Worm (Caenorhabditis elegans) whole organism, L3 larva: Measurements from ENCODE around the gene lrx-1.

Experiments used
- R02D3.7 ChIP-seq: fragments of 150-350 bp; optimal IDR thresholded peaks from 2 replicates; lab custom pipeline; 2014; ENCODE audit warnings: missing biosample characterization, missing genetic modification characterization
- ZK546.5 ChIP-seq: sonication (generic microtip); optimal IDR thresholded peaks from 2 replicates; lab custom pipeline; 2017; ENCODE audit warnings: missing biosample characterization, missing genetic modification characterization
- aly-2 ChIP-seq: fragments of 150-350 bp; optimal IDR thresholded peaks from 2 replicates; lab custom pipeline; 2014; ENCODE audit warnings: missing biosample characterization, missing genetic modification characterization
- ama-1 ChIP-seq: fragments of 150-350 bp; optimal IDR thresholded peaks from 2 replicates; lab custom pipeline; 2018
- ceh-16 ChIP-seq: sonication (generic microtip); optimal IDR thresholded peaks from 2 replicates; lab custom pipeline; 2017; ENCODE audit warnings: missing biosample characterization, missing genetic modification characterization
- ceh-28 ChIP-seq: fragments of 150-350 bp; optimal IDR thresholded peaks from 2 replicates; lab custom pipeline; 2014; ENCODE audit warnings: missing biosample characterization, missing genetic modification reagents, missing genetic modification characterization
- ceh-82 ChIP-seq: fragments of 150-350 bp; optimal IDR thresholded peaks from 2 replicates; lab custom pipeline; 2014; ENCODE audit warnings: missing biosample characterization, missing genetic modification characterization
- egl-5 ChIP-seq: fragments of 150-350 bp; optimal IDR thresholded peaks from 2 replicates; lab custom pipeline; 2017; ENCODE audit warnings: missing biosample characterization, missing genetic modification reagents, missing genetic modification characterization, inconsistent platforms
- elt-1 ChIP-seq: fragments of 150-350 bp; optimal IDR thresholded peaks from 2 replicates; lab custom pipeline; 2014; ENCODE audit warnings: missing biosample characterization, missing genetic modification characterization
- elt-2 ChIP-seq: sonication (generic microtip); optimal IDR thresholded peaks from 2 replicates; lab custom pipeline; 2016; ENCODE audit warnings: missing genetic modification reagents, mild to moderate bottlenecking, missing genetic modification characterization, missing compliant biosample characterization
- elt-3 ChIP-seq, 3 experiments: fragments of 150-350 bp in 1 of 3; sonication (generic microtip) in 2 of 3; optimal IDR thresholded peaks; 2 replicates in 2 of 3; 4 replicates in 1 of 3; lab custom pipeline; 2014 to 2017; ENCODE audit warnings: missing biosample characterization in 3 of 3, missing genetic modification characterization in 3 of 3
- eor-1 ChIP-seq, 2 experiments: fragments of 150-350 bp; optimal IDR thresholded peaks; 2 replicates each; lab custom pipeline; 2014 to 2018; ENCODE audit warnings: missing biosample characterization in 2 of 2, missing genetic modification characterization in 2 of 2
- fkh-10 ChIP-seq: sonication (generic microtip); optimal IDR thresholded peaks from 2 replicates; lab custom pipeline; 2017; ENCODE audit warnings: missing biosample characterization, missing genetic modification reagents, missing genetic modification characterization
- hmg-11 ChIP-seq: sonication (generic microtip); optimal IDR thresholded peaks from 2 replicates; lab custom pipeline; 2016; ENCODE audit warnings: missing genetic modification characterization, missing compliant biosample characterization
- jun-1 ChIP-seq: fragments of 150-350 bp; optimal IDR thresholded peaks from 2 replicates; lab custom pipeline; 2014; ENCODE audit warnings: missing biosample characterization, missing genetic modification reagents, missing genetic modification characterization
- lin-15B ChIP-seq: fragments of 150-350 bp; optimal IDR thresholded peaks from 2 replicates; lab custom pipeline; 2014; ENCODE audit warnings: missing biosample characterization, missing genetic modification characterization
- lin-39 ChIP-seq: fragments of 150-350 bp; optimal IDR thresholded peaks from 2 replicates; lab custom pipeline; 2018; ENCODE audit warnings: missing biosample characterization, missing genetic modification reagents, missing genetic modification characterization
- lsy-12 ChIP-seq: sonication (generic microtip); optimal IDR thresholded peaks from 2 replicates; lab custom pipeline; 2016; ENCODE audit warnings: mild to moderate bottlenecking, missing genetic modification characterization, missing compliant biosample characterization
- mdl-1 ChIP-seq: fragments of 150-350 bp; optimal IDR thresholded peaks from 2 replicates; lab custom pipeline; 2014; ENCODE audit warnings: missing biosample characterization, missing genetic modification characterization
- mml-1 ChIP-seq: fragments of 150-350 bp; sonication (generic microtip); optimal IDR thresholded peaks from 3 replicates; lab custom pipeline; 2014; ENCODE audit warnings: missing biosample characterization, missing genetic modification characterization
- nfya-1 ChIP-seq: sonication (generic microtip); optimal IDR thresholded peaks from 2 replicates; lab custom pipeline; 2017; ENCODE audit warnings: missing genetic modification characterization, mild to moderate bottlenecking, missing compliant biosample characterization, antibody characterized with exemption, moderate library complexity; ENCODE audit not compliant: insufficient read depth
- nhr-12 ChIP-seq: fragments of 150-350 bp; optimal IDR thresholded peaks from 2 replicates; lab custom pipeline; 2014; ENCODE audit warnings: missing biosample characterization, missing genetic modification characterization
- nhr-23 ChIP-seq: fragments of 150-350 bp; optimal IDR thresholded peaks from 2 replicates; lab custom pipeline; 2014; ENCODE audit warnings: missing biosample characterization, missing genetic modification reagents, missing genetic modification characterization
- nhr-237 ChIP-seq: fragments of 150-350 bp; optimal IDR thresholded peaks from 2 replicates; lab custom pipeline; 2014; ENCODE audit warnings: missing biosample characterization, missing genetic modification characterization
- nhr-25 ChIP-seq: sonication (generic microtip); optimal IDR thresholded peaks from 2 replicates; lab custom pipeline; 2017; ENCODE audit warnings: missing biosample characterization, missing genetic modification characterization
- nhr-28 ChIP-seq: fragments of 150-350 bp; optimal IDR thresholded peaks from 2 replicates; lab custom pipeline; 2014; ENCODE audit warnings: missing biosample characterization, missing genetic modification characterization
- nhr-43 ChIP-seq: sonication (generic microtip); optimal IDR thresholded peaks from 2 replicates; lab custom pipeline; 2016; ENCODE audit warnings: mild to moderate bottlenecking, missing genetic modification characterization, missing compliant biosample characterization; ENCODE audit not compliant: poor library complexity, severe bottlenecking
- nhr-67 ChIP-seq: fragments of 150-350 bp; optimal IDR thresholded peaks from 2 replicates; lab custom pipeline; 2014; ENCODE audit warnings: missing biosample characterization, missing genetic modification characterization
- nhr-76 ChIP-seq: fragments of 150-350 bp; sonication (generic microtip); optimal IDR thresholded peaks from 5 replicates; lab custom pipeline; 2014; ENCODE audit warnings: missing biosample characterization, missing genetic modification characterization
- nhr-77 ChIP-seq: fragments of 150-350 bp; optimal IDR thresholded peaks from 2 replicates; lab custom pipeline; 2014; ENCODE audit warnings: missing biosample characterization, missing genetic modification characterization
- pha-4 ChIP-seq: fragments of 150-350 bp; optimal IDR thresholded peaks from 2 replicates; lab custom pipeline; 2014; ENCODE audit warnings: missing biosample characterization, missing genetic modification reagents, missing genetic modification characterization
- pqm-1 ChIP-seq: fragments of 150-350 bp; optimal IDR thresholded peaks from 2 replicates; lab custom pipeline; 2017; ENCODE audit warnings: missing biosample characterization, missing genetic modification characterization, inconsistent platforms
- sea-2 ChIP-seq: fragments of 150-350 bp; sonication (generic microtip); optimal IDR thresholded peaks from 4 replicates; lab custom pipeline; 2014; ENCODE audit warnings: missing biosample characterization, missing genetic modification reagents, missing genetic modification characterization
- skn-1 ChIP-seq: fragments of 150-350 bp; optimal IDR thresholded peaks from 2 replicates; lab custom pipeline; 2014; ENCODE audit warnings: missing biosample characterization, missing genetic modification characterization
- unc-39 ChIP-seq: sonication (generic microtip); optimal IDR thresholded peaks from 4 replicates; lab custom pipeline; 2017; ENCODE audit warnings: missing biosample characterization, missing genetic modification characterization
- unc-62 ChIP-seq: fragments of 150-350 bp; sonication (generic microtip); optimal IDR thresholded peaks from 4 replicates; lab custom pipeline; 2014; ENCODE audit warnings: missing biosample characterization, missing genetic modification reagents, missing genetic modification characterization
- ztf-4 ChIP-seq: fragments of 150-350 bp; optimal IDR thresholded peaks from 2 replicates; lab custom pipeline; 2014; ENCODE audit warnings: missing biosample characterization, missing genetic modification characterization

lrx-1 gene

ce11 chrV:12291587-12291986 is 39.2 kb downstream of the lrx-1 start, which contains the start of the genes srpa-68 and srh-16 (continued):
- TF ChIP-seq eor-1 (tag; optimal IDR thresholded peaks at IDR 0.05; lab: Kevin White, UChicago): no peak
- TF ChIP-seq mdl-1 (tag; lab: Kevin White, UChicago): peak; percentile 5
- peak; percentile 58 for TF ChIP-seq egl-5 (tag; lab: Kevin White, UChicago)
- TF ChIP-seq skn-1 (tag; lab: Kevin White, UChicago): peak; percentile 65
- peak; percentile 41 for TF ChIP-seq elt-1
- peak; percentile 37 for TF ChIP-seq pqm-1 (tag; lab: Kevin White, UChicago)
- TF ChIP-seq aly-2 (tag; lab: Kevin White, UChicago): peak; percentile 4
- TF ChIP-seq fkh-10: peak; percentile 21
- no peak for TF ChIP-seq nhr-237
- peak; percentile 70 for TF ChIP-seq nhr-25 (tag; lab: Kevin White, UChicago)
- TF ChIP-seq unc-62 (GFP tag; lab: Kevin White, UChicago): no peak
- TF ChIP-seq nhr-43: peak; percentile 80

- TF ChIP-seq nhr-25 (tag; lab: Kevin White, UChicago) (peak; percentile 4), elt-3 (tag; optimal IDR thresholded peaks at IDR 0.05; lab: Kevin White, UChicago) (peak in 2 of 3 experiments; percentile 23 to 49), nhr-77 (tag; lab: Kevin White, UChicago) (no peak), lin-39 (tag; lab: Kevin White, UChicago) (no peak)
These were observed 41.7 kb downstream of the lrx-1 start for ce11 chrV:12294091-12294490.

ce11 chrV:12295015-12295414 is 42.6 kb downstream of the lrx-1 start:
- TF ChIP-seq elt-2 (tag; lab: Kevin White, UChicago) (no peak), nhr-12 (tag; lab: Kevin White, UChicago) (no peak), nhr-43 (peak; percentile 2), unc-39 (no peak), ZK546.5 (tag; lab: Kevin White, UChicago) (no peak), nhr-23 (peak; percentile 80), hmg-11 (tag; lab: Kevin White, UChicago) (no peak), nhr-67 (tag; lab: Kevin White, UChicago) (no peak)

ce11 chrV:12295520-12295919 is 43.1 kb downstream of the lrx-1 start:
- TF ChIP-seq pha-4 (tag; lab: Kevin White, UChicago) (no peak), elt-1 (peak; percentile 28), egl-5 (tag; lab: Kevin White, UChicago) (no peak)

ce11 chrV:12296122-12296521 is 43.8 kb downstream of the lrx-1 start:
- TF ChIP-seq elt-2 (tag; lab: Kevin White, UChicago): peak; percentile 43
- no peak for TF ChIP-seq aly-2 (tag; lab: Kevin White, UChicago)
- peak; percentile 27 for TF ChIP-seq pqm-1 (tag; lab: Kevin White, UChicago)
- TF ChIP-seq ZK546.5 (tag; lab: Kevin White, UChicago): no peak
- TF ChIP-seq jun-1 (tag; lab: Kevin White, UChicago): no peak
- TF ChIP-seq nhr-237: no peak
- no peak for TF ChIP-seq ceh-82
- TF ChIP-seq mml-1 (tag; lab: Kevin White, UChicago): no peak

- no peak for TF ChIP-seq egl-5 (tag; lab: Kevin White, UChicago)
- peak; percentile 6 for TF ChIP-seq nhr-43
- TF ChIP-seq nhr-23: peak; percentile 5
- TF ChIP-seq lin-39 (tag; lab: Kevin White, UChicago): no peak
- peak; percentile 52 for TF ChIP-seq nhr-25 (tag; lab: Kevin White, UChicago)
- peak; percentile 16 for TF ChIP-seq elt-1
These were observed 44.4 kb downstream of the lrx-1 start for ce11 chrV:12296794-12297193.

ce11 chrV:12298184-12298583 is 45.8 kb downstream of the lrx-1 start:
- TF ChIP-seq nfya-1 (tag; lab: Kevin White, UChicago): no peak
- no peak for TF ChIP-seq egl-5 (tag; lab: Kevin White, UChicago)
- peak; percentile 72 for TF ChIP-seq elt-2 (tag; lab: Kevin White, UChicago)
- TF ChIP-seq lin-39 (tag; lab: Kevin White, UChicago): no peak
- TF ChIP-seq nhr-67 (tag; lab: Kevin White, UChicago): no peak
- TF ChIP-seq aly-2 (tag; lab: Kevin White, UChicago): no peak
- no peak for TF ChIP-seq lsy-12 (tag; lab: Kevin White, UChicago)
- peak; percentile 49 for TF ChIP-seq ama-1 (lab: Kevin White, UChicago)
- TF ChIP-seq elt-1: no peak
- TF ChIP-seq ceh-82: no peak
- no peak for TF ChIP-seq R02D3.7 (tag; lab: Kevin White, UChicago)
- TF ChIP-seq fkh-10: no peak
- no peak for TF ChIP-seq ceh-16 (tag; lab: Kevin White, UChicago)
- TF ChIP-seq ztf-4 (tag; lab: Kevin White, UChicago): no peak
- TF ChIP-seq nhr-76: no peak
- peak; percentile 33 for TF ChIP-seq pha-4 (tag; lab: Kevin White, UChicago)
- TF ChIP-seq sea-2: no peak
- peak; percentile 59 for TF ChIP-seq pqm-1 (tag; lab: Kevin White, UChicago)
- TF ChIP-seq lin-15B (tag; lab: Kevin White, UChicago): no peak
- no peak for TF ChIP-seq hmg-11 (tag; lab: Kevin White, UChicago)
- TF ChIP-seq mdl-1 (tag; lab: Kevin White, UChicago): no peak
- TF ChIP-seq mml-1 (tag; lab: Kevin White, UChicago): no peak
- no peak for TF ChIP-seq nhr-28 (tag; lab: Kevin White, UChicago)
- TF ChIP-seq ceh-28 (tag; lab: Kevin White, UChicago): no peak
- TF ChIP-seq nhr-237: no peak
- no peak for TF ChIP-seq ZK546.5 (tag; lab: Kevin White, UChicago)
